Worm (Caenorhabditis elegans): ENCODE results near the gene F43D2.3.

ce11 chrV:14617711-14618110 is 14.0 kb upstream of the F43D2.3 start:
- TF ChIP-seq dao-5 (tag; optimal IDR thresholded peaks at IDR 0.05) (no peak), him-1 (tag; optimal IDR thresholded peaks at IDR 0.05) (no peak)

Data from whole organism, L4/young adult.